Fruit fly (Drosophila melanogaster) whole organism, embryonic: ENCODE measurements around the gene caps.

ENCODE experiments used
- B-H1 ChIP-seq: fragments of 200-800 bp; sonication (Bioruptor generic); IDR thresholded peaks from 3 replicates; pipeline ENCODE4 v1.3.6; 2022; ENCODE audit warnings: missing biosample characterization, missing genetic modification characterization
- Blimp-1 ChIP-seq: fragments of 200-800 bp; sonication (Bioruptor generic); optimal IDR thresholded peaks from 3 replicates; lab custom pipeline; 2018; ENCODE audit warnings: missing biosample characterization, missing genetic modification characterization, mild to moderate bottlenecking, moderate library complexity, missing genetic modification reagents
- CG12769 ChIP-seq: fragments of 200-800 bp; sonication (Bioruptor generic); optimal IDR thresholded peaks from 2 replicates; lab custom pipeline; 2019; ENCODE audit warnings: missing biosample characterization, mild to moderate bottlenecking, missing genetic modification characterization, moderate library complexity
- CG13894 ChIP-seq: fragments of 200-800 bp; sonication (Bioruptor generic); optimal IDR thresholded peaks from 3 replicates; lab custom pipeline; 2018; ENCODE audit warnings: missing biosample characterization, mild to moderate bottlenecking, missing genetic modification characterization, moderate library complexity
- CG1832 ChIP-seq: fragments of 200-800 bp; sonication (Bioruptor generic); optimal IDR thresholded peaks from 2 replicates; lab custom pipeline; 2017; ENCODE audit warnings: missing biosample characterization, mild to moderate bottlenecking, missing genetic modification characterization, inconsistent platforms
- CG2129 ChIP-seq: fragments of 200-800 bp; sonication (Bioruptor generic); IDR thresholded peaks from 2 replicates; pipeline ENCODE4 v1.3.6; 2022; ENCODE audit warnings: missing biosample characterization, missing genetic modification characterization; ENCODE audit not compliant: partially characterized antibody
- CG32772 ChIP-seq: fragments of 200-800 bp; sonication (Bioruptor generic); IDR thresholded peaks from 2 replicates; pipeline ENCODE4 v1.3.6; 2022; ENCODE audit warnings: missing biosample characterization, missing genetic modification characterization
- CG43689 ChIP-seq: fragments of 200-800 bp; sonication (Bioruptor generic); IDR thresholded peaks from 2 replicates; pipeline ENCODE4 v1.3.6; 2022; ENCODE audit warnings: missing biosample characterization, missing genetic modification characterization
- CG7372 ChIP-seq: fragments of 200-800 bp; sonication (Bioruptor generic); IDR thresholded peaks from 2 replicates; pipeline ENCODE4 v1.3.6; 2022; ENCODE audit warnings: missing biosample characterization, missing genetic modification characterization
- CkIIα-i1 ChIP-seq: fragments of 200-800 bp; sonication (Bioruptor generic); IDR thresholded peaks from 2 replicates; pipeline ENCODE4 v1.3.6; 2022; ENCODE audit warnings: missing biosample characterization, missing genetic modification characterization
- Dip3 ChIP-seq: fragments of 200-800 bp; sonication (Bioruptor generic); optimal IDR thresholded peaks from 3 replicates; lab custom pipeline; 2016; ENCODE audit warnings: missing biosample characterization, missing genetic modification characterization
- Drgx ChIP-seq: fragments of 200-800 bp; sonication (Bioruptor generic); IDR thresholded peaks from 2 replicates; pipeline ENCODE4 v1.3.6; 2022; ENCODE audit warnings: missing biosample characterization, missing genetic modification characterization
- Eip74EF ChIP-seq, 2 experiments: fragments of 200-800 bp in 1 of 2; fragments of >200 bp in 1 of 2; sonication (Bioruptor generic) in 1 of 2; optimal IDR thresholded peaks; 2 replicates each; lab custom pipeline; 2017 to 2019; ENCODE audit warnings: missing biosample characterization in 2 of 2, missing genetic modification characterization in 2 of 2, mild to moderate bottlenecking in 1 of 2, moderate library complexity in 1 of 2
- Ets65A ChIP-seq: fragments of 200-800 bp; sonication (Bioruptor generic); peaks from one replicate; lab custom pipeline; 2016; ENCODE audit warnings: missing biosample characterization, missing genetic modification characterization
- HLH4C ChIP-seq: fragments of 200-800 bp; sonication (Bioruptor generic); IDR thresholded peaks from 3 replicates; pipeline ENCODE4 v1.3.6; 2022; ENCODE audit warnings: missing biosample characterization, missing genetic modification characterization; ENCODE audit not compliant: partially characterized antibody
- Hr51 ChIP-seq, 2 experiments: fragments of 200-800 bp; sonication (Bioruptor generic); optimal IDR thresholded peaks; 2 replicates in 1 of 2; 3 replicates in 1 of 2; lab custom pipeline; 2016 to 2018; ENCODE audit warnings: missing biosample characterization in 2 of 2, missing genetic modification characterization in 2 of 2, mild to moderate bottlenecking in 1 of 2, moderate library complexity in 1 of 2
- Hr78 ChIP-seq, 2 experiments: fragments of 200-800 bp in 1 of 2; fragments of >200 bp in 1 of 2; sonication (Bioruptor generic) in 1 of 2; optimal IDR thresholded peaks; 2 replicates each; lab custom pipeline; 2017 to 2019; ENCODE audit warnings: missing biosample characterization in 2 of 2, missing genetic modification characterization in 2 of 2, mild to moderate bottlenecking in 1 of 2, moderate library complexity in 1 of 2
- Med ChIP-seq: fragments of 200-800 bp; sonication (Bioruptor generic); peaks from one replicate; lab custom pipeline; 2016; ENCODE audit warnings: missing biosample characterization, missing genetic modification characterization, mild to moderate bottlenecking, inconsistent platforms, moderate library complexity
- NfI ChIP-seq: fragments of 200-800 bp; sonication (Bioruptor generic); optimal IDR thresholded peaks from 3 replicates; lab custom pipeline; 2018; ENCODE audit warnings: missing biosample characterization, mild to moderate bottlenecking, missing genetic modification characterization, moderate library complexity
- Pdp1 ChIP-seq, 2 experiments: fragments of 200-800 bp; sonication (Bioruptor generic); optimal IDR thresholded peaks; 3 replicates each; lab custom pipeline; 2016; ENCODE audit warnings: missing biosample characterization in 2 of 2, missing genetic modification characterization in 2 of 2, mild to moderate bottlenecking in 1 of 2, moderate library complexity in 1 of 2
- Side ChIP-seq: fragments of 200-800 bp; sonication (Bioruptor generic); optimal IDR thresholded peaks from 2 replicates; lab custom pipeline; 2016; ENCODE audit warnings: missing biosample characterization, missing genetic modification characterization
- abd-A ChIP-seq: fragments of 200-800 bp; sonication (Bioruptor generic); optimal IDR thresholded peaks from 3 replicates; lab custom pipeline; 2019; ENCODE audit warnings: missing biosample characterization, mild to moderate bottlenecking, missing genetic modification characterization, moderate library complexity
- bbx ChIP-seq: fragments of 200-800 bp; sonication (Bioruptor generic); IDR thresholded peaks from 2 replicates; pipeline ENCODE4 v1.3.6; 2022; ENCODE audit warnings: missing biosample characterization, missing genetic modification characterization; ENCODE audit not compliant: partially characterized antibody
- chinmo ChIP-seq: fragments of 200-800 bp; sonication (Bioruptor generic); IDR thresholded peaks from 4 replicates; pipeline ENCODE4 v1.3.6; 2022; ENCODE audit warnings: missing biosample characterization, missing genetic modification characterization; ENCODE audit not compliant: partially characterized antibody
- dmrt99B ChIP-seq: fragments of 200-800 bp; sonication (Bioruptor generic); optimal IDR thresholded peaks from 2 replicates; lab custom pipeline; 2018; ENCODE audit warnings: missing biosample characterization, mild to moderate bottlenecking, missing genetic modification characterization, moderate library complexity
- grn ChIP-seq: fragments of 200-800 bp; sonication (Bioruptor generic); optimal IDR thresholded peaks from 3 replicates; lab custom pipeline; 2017; ENCODE audit warnings: missing biosample characterization, missing genetic modification characterization
- hb ChIP-seq: fragments of 200-800 bp; sonication (Bioruptor generic); IDR thresholded peaks from 3 replicates; pipeline ENCODE4 v1.3.6; 2022; ENCODE audit warnings: missing biosample characterization, missing genetic modification characterization; ENCODE audit not compliant: partially characterized antibody
- oc ChIP-seq: fragments of 200-800 bp; sonication (Bioruptor generic); optimal IDR thresholded peaks from 2 replicates; lab custom pipeline; 2018; ENCODE audit warnings: missing biosample characterization, mild to moderate bottlenecking, missing genetic modification characterization, moderate library complexity
- pb ChIP-seq: fragments of 200-800 bp; sonication (Bioruptor generic); optimal IDR thresholded peaks from 3 replicates; lab custom pipeline; 2016; ENCODE audit warnings: missing biosample characterization, missing genetic modification characterization
- pho ChIP-seq: fragments of 200-800 bp; sonication (Bioruptor generic); optimal IDR thresholded peaks from 2 replicates; lab custom pipeline; 2016; ENCODE audit warnings: missing biosample characterization, missing genetic modification characterization
- sd ChIP-seq: fragments of 200-800 bp; sonication (Bioruptor generic); optimal IDR thresholded peaks from 3 replicates; lab custom pipeline; 2018; ENCODE audit warnings: missing biosample characterization, mild to moderate bottlenecking, missing genetic modification characterization, moderate library complexity
- sqz ChIP-seq: fragments of 200-800 bp; sonication (Bioruptor generic); optimal IDR thresholded peaks from 3 replicates; lab custom pipeline; 2018; ENCODE audit warnings: missing biosample characterization, mild to moderate bottlenecking, missing genetic modification characterization
- sr ChIP-seq: fragments of 200-800 bp; sonication (Bioruptor generic); IDR thresholded peaks from 3 replicates; pipeline ENCODE4 v1.3.6; 2022; ENCODE audit warnings: missing biosample characterization, missing genetic modification characterization
- tna ChIP-seq: fragments of 200-800 bp; sonication (Bioruptor generic); IDR thresholded peaks from 2 replicates; pipeline ENCODE4 v1.3.6; 2022; ENCODE audit warnings: missing biosample characterization, missing genetic modification characterization; ENCODE audit not compliant: partially characterized antibody
- vvl ChIP-seq: fragments of 200-800 bp; sonication (Bioruptor generic); IDR thresholded peaks from 2 replicates; pipeline ENCODE4 v1.3.6; 2022; ENCODE audit warnings: missing biosample characterization, missing genetic modification characterization
- wdn ChIP-seq: fragments of 200-800 bp; sonication (Bioruptor generic); IDR thresholded peaks from 2 replicates; pipeline ENCODE4 v1.3.6; 2022; ENCODE audit warnings: missing biosample characterization, missing genetic modification characterization

caps gene

dm6 chr3L:13250071-13250470, 21.6 kb downstream of the caps start:
- TF ChIP-seq CG43689 (GFP tag; lab: Robert Waterston, UW) (no peak), dmrt99B (tag; lab: Kevin White, UChicago) (no peak), CG12769 (peak; percentile 39), Blimp-1 (GFP tag; lab: Kevin White, UChicago) (peak; percentile 94), oc (tag; lab: Kevin White, UChicago) (peak; percentile 18), Dip3 (GFP tag; lab: Kevin White, UChicago) (no peak), abd-A (tag; lab: Kevin White, UChicago) (peak; percentile 16), sr (GFP tag; lab: Robert Waterston, UW) (peak; percentile 62; the same call in 2 of the 3 replicates), hb (no peak), wdn (no peak), bbx (no peak), NfI (GFP tag; lab: Kevin White, UChicago) (no peak), pb (no peak), sd (tag; lab: Kevin White, UChicago) (peak; percentile 31), Side (no peak)

- TF ChIP-seq Drgx (0 out of 2 replicates have a peak, but pooled peaks have one; percentile 5), chinmo (0 out of 4 replicates have a peak, but pooled peaks have one; percentile 7), sqz (GFP tag; lab: Kevin White, UChicago) (peak; percentile 33), HLH4C (GFP tag; lab: Robert Waterston, UW) (no peak), CG32772 (GFP tag; lab: Robert Waterston, UW) (peak; percentile 20; the same call in 1 of the 2 replicates), tna (GFP tag; lab: Robert Waterston, UW) (0 out of 2 replicates have a peak, but pooled peaks have one; percentile 25)
Observed at dm6 chr3L:13251786-13252185, 23.3 kb downstream of the caps start.

- no peak for TF ChIP-seq CG1832 (GFP tag; lab: Kevin White, UChicago)
- TF ChIP-seq vvl, result peak; percentile 43; the same call in 1 of the 2 replicates
- peak in 1 of 2 experiments; percentile 85 for TF ChIP-seq Eip74EF (GFP tag; optimal IDR thresholded peaks at IDR 0.05; lab: Kevin White, UChicago)
- peak; percentile 52 for TF ChIP-seq CG12769
- peak; percentile 83; the same call in 3 of the 4 replicates for TF ChIP-seq chinmo
- no peak for TF ChIP-seq pho
- TF ChIP-seq oc (tag; lab: Kevin White, UChicago), result no peak
- no peak for TF ChIP-seq CG7372 (GFP tag; lab: Robert Waterston, UW)
- peak; percentile 51 for TF ChIP-seq CG13894 (tag; lab: Kevin White, UChicago)
- TF ChIP-seq abd-A (tag; lab: Kevin White, UChicago), result peak; percentile 67
- no peak for TF ChIP-seq B-H1 (GFP tag; lab: Robert Waterston, UW)
- TF ChIP-seq sd (tag; lab: Kevin White, UChicago), result peak; percentile 7
- TF ChIP-seq CG2129 (GFP tag; lab: Robert Waterston, UW), result no peak
- TF ChIP-seq CkIIα-i1 (GFP tag; lab: Robert Waterston, UW), result no peak
- TF ChIP-seq grn, result peak; percentile 83
- TF ChIP-seq, all 482 proteins: peak for 8
Observed at dm6 chr3L:13252952-13253478, 24.5 kb downstream of the caps start.

dm6 chr3L:13254274-13254673, 25.8 kb downstream of the caps start:
- TF ChIP-seq Pdp1 (GFP tag; optimal IDR thresholded peaks at IDR 0.05; lab: Kevin White, UChicago) (peak in 1 of 2 experiments; percentile 3), Med (peak; percentile 22), Ets65A (GFP tag; lab: Kevin White, UChicago) (peak; percentile 76), NfI (GFP tag; lab: Kevin White, UChicago) (no peak), Blimp-1 (GFP tag; lab: Kevin White, UChicago) (peak; percentile 56), Hr78 (GFP tag; optimal IDR thresholded peaks at IDR 0.05; lab: Kevin White, UChicago) (peak in 1 of 2 experiments; percentile 51), Hr51 (GFP tag; optimal IDR thresholded peaks at IDR 0.05; lab: Kevin White, UChicago) (no peak), grn (no peak)
